Worm (Caenorhabditis elegans) whole organism, early embryonic: ENCODE measurements around the gene lgc-35.

Experiments
- B0310.2 ChIP-seq: sonication (generic microtip); optimal IDR thresholded peaks from 2 replicates; lab custom pipeline; 2016; ENCODE audit warnings: mild to moderate bottlenecking, missing genetic modification characterization, missing compliant biosample characterization
- F13C5.2 ChIP-seq: sonication (generic microtip); optimal IDR thresholded peaks from 2 replicates; lab custom pipeline; 2017; ENCODE audit warnings: mild to moderate bottlenecking, missing genetic modification characterization, inconsistent platforms, missing compliant biosample characterization
- aly-1 ChIP-seq: sonication (generic microtip); optimal IDR thresholded peaks from 2 replicates; lab custom pipeline; 2016; ENCODE audit warnings: missing genetic modification characterization, missing compliant biosample characterization
- ama-1 ChIP-seq: fragments of 150-350 bp; optimal IDR thresholded peaks from 2 replicates; lab custom pipeline; 2014
- ceh-13 ChIP-seq: fragments of 200-800 bp; sonication (Bioruptor generic); optimal IDR thresholded peaks from 2 replicates; lab custom pipeline; 2018; ENCODE audit warnings: mild to moderate bottlenecking, missing genetic modification characterization, missing compliant biosample characterization
- ceh-36 ChIP-seq: sonication (generic microtip); optimal IDR thresholded peaks from 2 replicates; lab custom pipeline; 2016; ENCODE audit warnings: missing genetic modification characterization, inconsistent platforms, missing compliant biosample characterization
- ets-7 ChIP-seq: sonication (generic microtip); optimal IDR thresholded peaks from 2 replicates; lab custom pipeline; 2016; ENCODE audit warnings: missing genotype, missing genetic modification characterization, missing compliant biosample characterization
- flt-1 ChIP-seq: fragments of 200-800 bp; sonication (Bioruptor generic); IDR thresholded peaks from 2 replicates; pipeline ENCODE4 v1.3.6; 2022; ENCODE audit warnings: missing genetic modification characterization, missing compliant biosample characterization
- hmbx-1 ChIP-seq: sonication (generic microtip); optimal IDR thresholded peaks from 2 replicates; lab custom pipeline; 2016; ENCODE audit warnings: mild to moderate bottlenecking, missing genetic modification characterization, missing compliant biosample characterization
- hmg-4 ChIP-seq: fragments of 200-800 bp; sonication (Bioruptor generic); optimal IDR thresholded peaks from 2 replicates; lab custom pipeline; 2018; ENCODE audit warnings: mild to moderate bottlenecking, missing genetic modification characterization, missing compliant biosample characterization
- hnd-1 ChIP-seq: sonication (generic microtip); optimal IDR thresholded peaks from 2 replicates; lab custom pipeline; 2016; ENCODE audit warnings: missing genetic modification characterization, missing compliant biosample characterization
- pes-1 ChIP-seq: fragments of 200-800 bp; sonication (Bioruptor generic); IDR thresholded peaks from 2 replicates; pipeline ENCODE4 v1.3.6; 2022; ENCODE audit warnings: missing genetic modification reagents, missing genetic modification characterization, missing compliant biosample characterization
- scrt-1 ChIP-seq: fragments of 200-800 bp; sonication (Bioruptor generic); IDR thresholded peaks from 2 replicates; pipeline ENCODE4 v1.3.6; 2022; ENCODE audit warnings: missing genetic modification characterization, missing compliant biosample characterization
- sea-1 ChIP-seq: fragments of 200-800 bp; sonication (Bioruptor generic); conservative IDR thresholded peaks from 2 replicates; pipeline ENCODE4 v1.3.6; 2022; ENCODE audit warnings: missing genetic modification characterization, missing compliant biosample characterization
- tbx-11 ChIP-seq: fragments of 200-800 bp; sonication (Bioruptor generic); IDR thresholded peaks from 2 replicates; pipeline ENCODE4 v1.3.6; 2022; ENCODE audit warnings: missing genetic modification characterization, missing compliant biosample characterization
- tbx-37 ChIP-seq: fragments of 200-800 bp; sonication (Bioruptor generic); conservative IDR thresholded peaks from 2 replicates; pipeline ENCODE4 v1.3.6; 2022; ENCODE audit warnings: missing genetic modification reagents, missing genetic modification characterization, missing compliant biosample characterization
- tra-4 ChIP-seq: sonication (generic microtip); optimal IDR thresholded peaks from 2 replicates; lab custom pipeline; 2017; ENCODE audit warnings: missing genetic modification characterization, missing compliant biosample characterization

Gene lgc-35

ce11 chrII:12798814-12799213, 41.1 kb downstream of the lgc-35 start:
- TF ChIP-seq ceh-36 (tag; lab: Kevin White, UChicago), result no peak
- no peak for TF ChIP-seq aly-1 (tag; lab: Kevin White, UChicago)
- no peak for TF ChIP-seq F13C5.2 (tag; lab: Kevin White, UChicago)
- no peak for TF ChIP-seq sea-1 (GFP tag; lab: Robert Waterston, UW)
- TF ChIP-seq scrt-1 (GFP tag; lab: Robert Waterston, UW), result no peak
- TF ChIP-seq ceh-13 (GFP tag; lab: Kevin White, UChicago), result no peak
- TF ChIP-seq hnd-1 (tag; lab: Kevin White, UChicago), result no peak
- no peak for TF ChIP-seq tbx-37 (GFP tag; lab: Robert Waterston, UW)
- no peak for TF ChIP-seq ama-1
- TF ChIP-seq ets-7, result no peak
- TF ChIP-seq pes-1 (GFP tag; lab: Robert Waterston, UW), result no peak
- TF ChIP-seq tra-4 (tag; lab: Kevin White, UChicago), result no peak
- TF ChIP-seq flt-1 (GFP tag; lab: Robert Waterston, UW), result no peak
- TF ChIP-seq hmbx-1 (tag; lab: Kevin White, UChicago), result no peak
- no peak for TF ChIP-seq tbx-11 (GFP tag; lab: Robert Waterston, UW)
- TF ChIP-seq B0310.2 (tag; lab: Kevin White, UChicago), result no peak
- TF ChIP-seq hmg-4 (GFP tag; lab: Kevin White, UChicago), result no peak

DNA sequence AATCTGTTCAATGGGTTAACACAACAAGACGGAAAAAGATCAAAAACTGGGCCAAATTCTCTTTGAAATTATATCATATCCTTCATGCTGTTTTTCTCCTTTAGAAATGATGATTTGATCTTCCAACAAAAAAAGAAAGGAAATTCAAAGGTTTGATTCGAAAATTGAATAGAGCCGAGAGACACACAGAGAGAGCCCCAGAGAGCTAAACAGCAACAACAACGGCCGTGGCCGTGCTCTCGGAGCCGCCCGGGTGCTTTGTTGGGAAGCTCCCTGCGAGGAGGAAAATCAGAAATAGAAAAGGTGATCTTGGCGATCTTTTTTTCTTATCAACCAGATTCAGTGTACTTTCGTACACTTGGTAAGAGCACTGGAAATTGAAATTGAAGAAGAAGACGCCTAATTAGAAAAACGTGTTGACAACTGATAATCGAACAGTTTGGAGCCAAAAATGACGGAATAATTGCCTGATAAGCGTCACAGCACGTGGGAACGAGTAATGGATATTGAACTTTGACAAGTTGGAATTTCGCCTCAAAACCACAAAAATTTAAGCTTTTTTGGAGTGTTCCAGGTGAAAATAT, 42.7 kb downstream of the lgc-35 start:
- TF ChIP-seq ama-1 (no peak), tra-4 (tag; lab: Kevin White, UChicago) (no peak), F13C5.2 (tag; lab: Kevin White, UChicago) (no peak), scrt-1 (GFP tag; lab: Robert Waterston, UW) (no peak), B0310.2 (tag; lab: Kevin White, UChicago) (no peak), pes-1 (GFP tag; lab: Robert Waterston, UW) (no peak), tbx-37 (GFP tag; lab: Robert Waterston, UW) (no peak), ceh-13 (GFP tag; lab: Kevin White, UChicago) (no peak), ets-7 (no peak), flt-1 (GFP tag; lab: Robert Waterston, UW) (no peak), tbx-11 (GFP tag; lab: Robert Waterston, UW) (no peak), aly-1 (tag; lab: Kevin White, UChicago) (no peak), ceh-36 (tag; lab: Kevin White, UChicago) (no peak), hmg-4 (GFP tag; lab: Kevin White, UChicago) (no peak), hmbx-1 (tag; lab: Kevin White, UChicago) (no peak), sea-1 (GFP tag; lab: Robert Waterston, UW) (no peak), hnd-1 (tag; lab: Kevin White, UChicago) (no peak)

ce11 chrII:12796040-12796502, 43.9 kb downstream of the lgc-35 start, which contains the start of gene cpt-1:
cpt-1 (minus strand) TSS chrII:12796452.
- TF ChIP-seq ceh-13 (GFP tag; lab: Kevin White, UChicago) (no peak), hnd-1 (tag; lab: Kevin White, UChicago) (no peak), ets-7 (no peak), tbx-37 (GFP tag; lab: Robert Waterston, UW) (no peak), tra-4 (tag; lab: Kevin White, UChicago) (no peak), scrt-1 (GFP tag; lab: Robert Waterston, UW) (no peak), hmbx-1 (tag; lab: Kevin White, UChicago) (no peak), aly-1 (tag; lab: Kevin White, UChicago) (no peak), hmg-4 (GFP tag; lab: Kevin White, UChicago) (no peak)

ce11 chrII:12795188-12795587, 44.8 kb downstream of the lgc-35 start:
- TF ChIP-seq ama-1, result no peak
- TF ChIP-seq flt-1 (GFP tag; lab: Robert Waterston, UW), result no peak
- TF ChIP-seq scrt-1 (GFP tag; lab: Robert Waterston, UW), result no peak
- no peak for TF ChIP-seq hmbx-1 (tag; lab: Kevin White, UChicago)
- no peak for TF ChIP-seq pes-1 (GFP tag; lab: Robert Waterston, UW)
- no peak for TF ChIP-seq ceh-36 (tag; lab: Kevin White, UChicago)
- TF ChIP-seq hmg-4 (GFP tag; lab: Kevin White, UChicago), result no peak
- TF ChIP-seq aly-1 (tag; lab: Kevin White, UChicago), result no peak
- no peak for TF ChIP-seq tra-4 (tag; lab: Kevin White, UChicago)
- no peak for TF ChIP-seq tbx-37 (GFP tag; lab: Robert Waterston, UW)
- TF ChIP-seq tbx-11 (GFP tag; lab: Robert Waterston, UW), result no peak
- TF ChIP-seq hnd-1 (tag; lab: Kevin White, UChicago), result no peak
- TF ChIP-seq F13C5.2 (tag; lab: Kevin White, UChicago), result no peak
- no peak for TF ChIP-seq ceh-13 (GFP tag; lab: Kevin White, UChicago)
- TF ChIP-seq sea-1 (GFP tag; lab: Robert Waterston, UW), result no peak
- TF ChIP-seq B0310.2 (tag; lab: Kevin White, UChicago), result no peak
- no peak for TF ChIP-seq ets-7

DNA sequence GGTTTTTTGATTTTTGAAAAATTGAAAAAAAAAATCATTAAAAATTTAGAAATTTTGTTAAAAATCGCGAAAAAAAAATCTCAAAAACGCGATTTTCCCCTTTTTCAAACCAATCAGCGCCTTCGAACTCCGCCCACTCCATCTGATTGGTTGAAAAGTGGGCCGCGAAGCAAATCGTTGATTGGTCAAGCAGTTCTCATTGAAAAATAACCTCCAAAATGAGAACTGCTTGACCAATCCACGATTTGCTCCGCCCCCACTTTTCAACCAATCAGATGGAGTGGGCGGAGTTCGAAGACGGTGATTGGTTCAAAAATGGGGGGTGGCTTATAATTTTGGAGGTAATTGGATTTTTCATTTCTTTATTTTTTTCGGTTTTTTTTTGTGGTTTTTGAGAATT, 49.6 kb downstream of the lgc-35 start:
- TF ChIP-seq aly-1 (tag; lab: Kevin White, UChicago) (no peak), ceh-36 (tag; lab: Kevin White, UChicago) (no peak), ama-1 (no peak), sea-1 (GFP tag; lab: Robert Waterston, UW) (no peak), ceh-13 (GFP tag; lab: Kevin White, UChicago) (no peak), hmg-4 (GFP tag; lab: Kevin White, UChicago) (no peak), hmbx-1 (tag; lab: Kevin White, UChicago) (no peak), B0310.2 (tag; lab: Kevin White, UChicago) (no peak), tbx-37 (GFP tag; lab: Robert Waterston, UW) (no peak), ets-7 (no peak), flt-1 (GFP tag; lab: Robert Waterston, UW) (no peak), hnd-1 (tag; lab: Kevin White, UChicago) (no peak)

DNA sequence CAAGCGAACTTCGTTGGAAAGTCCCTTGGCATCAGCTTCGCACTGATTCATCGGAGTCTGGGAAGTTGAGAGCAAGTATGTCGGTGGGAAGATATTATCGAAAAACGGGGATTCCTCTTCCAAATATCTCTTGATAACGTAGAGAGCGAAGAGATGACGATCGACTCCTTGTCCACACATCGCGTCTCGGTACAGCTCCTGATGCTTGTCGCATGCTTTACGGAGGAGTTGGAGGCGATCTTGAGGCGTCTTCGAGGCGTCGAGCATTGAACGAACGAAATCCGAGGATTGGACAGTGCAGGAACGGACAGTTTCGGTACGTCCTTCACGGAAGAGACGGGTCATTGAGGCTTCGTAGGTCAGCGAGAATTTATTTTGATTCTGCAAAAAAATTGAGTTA, 50.5 kb downstream of the lgc-35 start:
- TF ChIP-seq tra-4 (tag; lab: Kevin White, UChicago) (no peak), B0310.2 (tag; lab: Kevin White, UChicago) (no peak), pes-1 (GFP tag; lab: Robert Waterston, UW) (no peak), aly-1 (tag; lab: Kevin White, UChicago) (peak; percentile 49)
